Worm (Caenorhabditis elegans) whole organism, L1 larva: Measurements from ENCODE around the gene C28C12.11.

Experiments used
- C04F5.9 ChIP-seq: sonication (generic microtip); optimal IDR thresholded peaks from 2 replicates; lab custom pipeline; 2016; ENCODE audit warnings: missing genetic modification characterization, missing compliant biosample characterization
- C16A3.4 ChIP-seq: fragments of 150-350 bp; optimal IDR thresholded peaks from 2 replicates; lab custom pipeline; 2014; ENCODE audit warnings: missing biosample characterization, missing genetic modification characterization
- C34B4.2 ChIP-seq: sonication (generic microtip); optimal IDR thresholded peaks from 2 replicates; lab custom pipeline; 2017; ENCODE audit warnings: mild to moderate bottlenecking, missing genetic modification characterization, missing compliant biosample characterization
- Y116A8C.19 ChIP-seq: sonication (generic microtip); optimal IDR thresholded peaks from 2 replicates; lab custom pipeline; 2016; ENCODE audit warnings: missing compliant biosample characterization, missing genetic modification characterization, borderline replicate concordance
- alr-1 ChIP-seq: fragments of 200-800 bp; sonication (Bioruptor generic); optimal IDR thresholded peaks from 2 replicates; lab custom pipeline; 2018; ENCODE audit warnings: borderline replicate concordance, mild to moderate bottlenecking, missing genetic modification characterization, missing compliant biosample characterization
- blmp-1 ChIP-seq: fragments of 150-350 bp; optimal IDR thresholded peaks from 2 replicates; lab custom pipeline; 2014; ENCODE audit warnings: missing biosample characterization, missing genetic modification characterization
- ceh-63 ChIP-seq: fragments of 200-800 bp; sonication (Bioruptor generic); optimal IDR thresholded peaks from 2 replicates; lab custom pipeline; 2018; ENCODE audit warnings: mild to moderate bottlenecking, missing genetic modification characterization, missing compliant biosample characterization
- ceh-82 ChIP-seq, 3 experiments: fragments of 150-350 bp in 1 of 3; sonication (generic microtip) in 2 of 3; optimal IDR thresholded peaks; 2 replicates each; lab custom pipeline; 2014 to 2017; ENCODE audit warnings: missing biosample characterization in 3 of 3, missing genetic modification characterization in 3 of 3
- ces-1 ChIP-seq: fragments of 150-350 bp; optimal IDR thresholded peaks from 2 replicates; lab custom pipeline; 2014; ENCODE audit warnings: missing biosample characterization, missing genetic modification reagents, missing genetic modification characterization
- dpl-1 ChIP-seq, 3 experiments: fragments of 150-350 bp in 2 of 3; sonication (generic microtip) in 1 of 3; optimal IDR thresholded peaks; 2 replicates each; lab custom pipeline; 2014 to 2017; ENCODE audit warnings: missing biosample characterization in 3 of 3, missing genetic modification characterization in 3 of 3, missing genetic modification reagents in 3 of 3
- dsc-1 ChIP-seq: sonication (generic microtip); optimal IDR thresholded peaks from 2 replicates; lab custom pipeline; 2016; ENCODE audit warnings: mild to moderate bottlenecking, missing genetic modification characterization, missing compliant biosample characterization
- efl-1 ChIP-seq, 4 experiments: fragments of 150-350 bp; optimal IDR thresholded peaks in 3 of 4; peaks in 1 of 4; 1 replicate in 1 of 4; 2 replicates in 3 of 4; lab custom pipeline; 2014; ENCODE audit warnings: missing biosample characterization in 2 of 4, missing genetic modification characterization in 2 of 4, missing genetic modification reagents in 2 of 4
- efl-3 ChIP-seq: fragments of 200-800 bp; sonication (Bioruptor generic); optimal IDR thresholded peaks from 2 replicates; lab custom pipeline; 2018; ENCODE audit warnings: mild to moderate bottlenecking, missing genetic modification characterization, missing compliant biosample characterization
- egl-27 ChIP-seq, 2 experiments: fragments of 150-350 bp in 1 of 2; sonication (generic microtip); optimal IDR thresholded peaks; 3 replicates each; lab custom pipeline; 2017 to 2018; ENCODE audit warnings: missing biosample characterization in 2 of 2, missing genetic modification characterization in 2 of 2, missing genetic modification reagents in 2 of 2
- elt-3 ChIP-seq, 6 experiments: fragments of 150-350 bp in 1 of 6; sonication (generic microtip); optimal IDR thresholded peaks; 2 replicates each; lab custom pipeline; 2017 to 2018; ENCODE audit warnings: missing biosample characterization in 6 of 6, missing genetic modification characterization in 6 of 6, inconsistent platforms in 1 of 6
- fkh-10 ChIP-seq: sonication (generic microtip); optimal IDR thresholded peaks from 2 replicates; lab custom pipeline; 2017; ENCODE audit warnings: missing biosample characterization, missing genetic modification reagents, missing genetic modification characterization
- fkh-4 ChIP-seq: sonication (generic microtip); optimal IDR thresholded peaks from 2 replicates; lab custom pipeline; 2016; ENCODE audit warnings: missing compliant biosample characterization, missing genetic modification characterization, borderline replicate concordance
- fkh-8 ChIP-seq: sonication (generic microtip); optimal IDR thresholded peaks from 2 replicates; lab custom pipeline; 2016; ENCODE audit warnings: mild to moderate bottlenecking, missing genetic modification characterization, missing compliant biosample characterization
- hlh-17 ChIP-seq: fragments of 200-800 bp; sonication (Bioruptor generic); optimal IDR thresholded peaks from 2 replicates; lab custom pipeline; 2018; ENCODE audit warnings: missing genetic modification characterization, mild to moderate bottlenecking, missing compliant biosample characterization, moderate library complexity, borderline replicate concordance
- hpl-2 ChIP-seq: fragments of 150-350 bp; optimal IDR thresholded peaks from 2 replicates; lab custom pipeline; 2014; ENCODE audit warnings: missing biosample characterization, missing genetic modification reagents, missing genetic modification characterization
- irx-1 ChIP-seq: sonication (generic microtip); optimal IDR thresholded peaks from 2 replicates; lab custom pipeline; 2016; ENCODE audit warnings: missing genetic modification characterization, missing compliant biosample characterization
- isw-1 ChIP-seq: fragments of 200-800 bp; sonication (Bioruptor generic); IDR thresholded peaks from 2 replicates; pipeline ENCODE4 v1.3.6; 2022; ENCODE audit warnings: missing genetic modification characterization, missing compliant biosample characterization
- jun-1 ChIP-seq: fragments of 150-350 bp; optimal IDR thresholded peaks from 2 replicates; lab custom pipeline; 2014; ENCODE audit warnings: missing biosample characterization, missing genetic modification reagents, missing genetic modification characterization
- lin-14 ChIP-seq: fragments of 200-800 bp; sonication (Bioruptor generic); optimal IDR thresholded peaks from 2 replicates; lab custom pipeline; 2018; ENCODE audit warnings: mild to moderate bottlenecking, missing genetic modification characterization, moderate library complexity, missing compliant biosample characterization
- lin-35 ChIP-seq, 2 experiments: fragments of 150-350 bp; optimal IDR thresholded peaks; 2 replicates each; lab custom pipeline; 2014; ENCODE audit warnings: missing biosample characterization in 2 of 2, missing genetic modification characterization in 2 of 2, missing genetic modification reagents in 2 of 2
- lsy-2 ChIP-seq, 2 experiments: fragments of 150-350 bp; optimal IDR thresholded peaks; 2 replicates each; lab custom pipeline; 2014; ENCODE audit warnings: missing biosample characterization in 2 of 2, missing genetic modification characterization in 2 of 2
- mab-9 ChIP-seq: fragments of 200-800 bp; sonication (Bioruptor generic); IDR thresholded peaks from 2 replicates; pipeline ENCODE4 v1.3.6; 2022; ENCODE audit warnings: missing genetic modification reagents, missing genetic modification characterization, missing compliant biosample characterization
- mdl-1 ChIP-seq, 2 experiments: fragments of 150-350 bp; optimal IDR thresholded peaks; 2 replicates each; lab custom pipeline; 2014 to 2017; ENCODE audit warnings: missing biosample characterization in 2 of 2, missing genetic modification characterization in 2 of 2, inconsistent platforms in 1 of 2
- mep-1 ChIP-seq: fragments of 150-350 bp; optimal IDR thresholded peaks from 2 replicates; lab custom pipeline; 2014; ENCODE audit warnings: missing biosample characterization, missing genetic modification characterization
- nhr-19 ChIP-seq: fragments of 200-800 bp; sonication (Bioruptor generic); conservative IDR thresholded peaks from 2 replicates; pipeline ENCODE4 v1.3.6; 2022; ENCODE audit warnings: missing genetic modification characterization, missing compliant biosample characterization
- nhr-20 ChIP-seq: sonication (generic microtip); optimal IDR thresholded peaks from 2 replicates; lab custom pipeline; 2016; ENCODE audit warnings: mild to moderate bottlenecking, missing genetic modification characterization, missing compliant biosample characterization
- nhr-47 ChIP-seq: sonication (generic microtip); optimal IDR thresholded peaks from 2 replicates; lab custom pipeline; 2016; ENCODE audit warnings: mild to moderate bottlenecking, missing genetic modification characterization, moderate library complexity, missing compliant biosample characterization
- nhr-71 ChIP-seq: sonication (generic microtip); optimal IDR thresholded peaks from 2 replicates; lab custom pipeline; 2016; ENCODE audit warnings: mild to moderate bottlenecking, missing genetic modification characterization, moderate library complexity, missing compliant biosample characterization
- nhr-76 ChIP-seq: sonication (generic microtip); optimal IDR thresholded peaks from 2 replicates; lab custom pipeline; 2017; ENCODE audit warnings: missing biosample characterization, missing genetic modification characterization
- nhr-85 ChIP-seq: sonication (generic microtip); peaks from one replicate; lab custom pipeline; 2016; ENCODE audit warnings: missing genetic modification characterization, inconsistent platforms, missing compliant biosample characterization
- rnt-1 ChIP-seq: sonication (generic microtip); optimal IDR thresholded peaks from 2 replicates; lab custom pipeline; 2016; ENCODE audit warnings: mild to moderate bottlenecking, missing genetic modification characterization, moderate library complexity, missing compliant biosample characterization
- skn-1 ChIP-seq: fragments of 150-350 bp; optimal IDR thresholded peaks from 2 replicates; lab custom pipeline; 2014; ENCODE audit warnings: missing biosample characterization, missing genetic modification characterization
- snu-23 ChIP-seq: sonication (generic microtip); optimal IDR thresholded peaks from 2 replicates; lab custom pipeline; 2016; ENCODE audit warnings: missing genetic modification characterization, missing compliant biosample characterization
- swsn-7 ChIP-seq: sonication (generic microtip); optimal IDR thresholded peaks from 2 replicates; lab custom pipeline; 2016; ENCODE audit warnings: missing genetic modification characterization, missing compliant biosample characterization
- tbx-2 ChIP-seq: sonication (generic microtip); optimal IDR thresholded peaks from 2 replicates; lab custom pipeline; 2016; ENCODE audit warnings: missing genetic modification characterization, missing compliant biosample characterization
- unc-130 ChIP-seq: fragments of 150-350 bp; optimal IDR thresholded peaks from 2 replicates; lab custom pipeline; 2017; ENCODE audit warnings: missing biosample characterization, missing genetic modification characterization, inconsistent platforms
- vab-15 ChIP-seq: sonication (generic microtip); optimal IDR thresholded peaks from 2 replicates; lab custom pipeline; 2017; ENCODE audit warnings: missing genotype, mild to moderate bottlenecking, missing genetic modification characterization, missing compliant biosample characterization
- xbp-1 ChIP-seq: sonication (generic microtip); optimal IDR thresholded peaks from 2 replicates; lab custom pipeline; 2016; ENCODE audit warnings: missing genetic modification characterization, missing compliant biosample characterization
- zag-1 ChIP-seq: fragments of 150-350 bp; optimal IDR thresholded peaks from 2 replicates; lab custom pipeline; 2014; ENCODE audit warnings: missing biosample characterization, missing genetic modification characterization
- zip-4 ChIP-seq: fragments of 200-800 bp; sonication (Bioruptor generic); optimal IDR thresholded peaks from 2 replicates; lab custom pipeline; 2018; ENCODE audit warnings: mild to moderate bottlenecking, missing genetic modification characterization, moderate library complexity, missing compliant biosample characterization

C28C12.11 gene

ce11 chrIV:8511056-8511455, 37.2 kb downstream of the C28C12.11 start, which contains the start of gene mes-6:
Gene mes-6 (plus strand): TSS chrIV:8511284.
- TF ChIP-seq rnt-1 (tag; lab: Kevin White, UChicago) = peak; percentile 59
- no peak for TF ChIP-seq alr-1 (tag; lab: Kevin White, UChicago)
- peak; percentile 16 for TF ChIP-seq dsc-1 (tag; lab: Kevin White, UChicago)
- TF ChIP-seq blmp-1 (tag; lab: Kevin White, UChicago) = peak; percentile 31
- TF ChIP-seq efl-1 (optimal IDR thresholded peaks at IDR 0.05; lab: Kevin White, UChicago) = peak; percentile 89
- TF ChIP-seq efl-1 (GFP tag; optimal IDR thresholded peaks at IDR 0.05 in 1 of 2; lab: Kevin White, UChicago) = peak; percentile 88 to 98
- no peak for TF ChIP-seq Y116A8C.19
- TF ChIP-seq dpl-1 (GFP tag; optimal IDR thresholded peaks at IDR 0.05; lab: Kevin White, UChicago) = peak; percentile 84 to 90 (median 87)
- no peak for TF ChIP-seq zag-1 (tag; lab: Kevin White, UChicago)
- TF ChIP-seq elt-3 (tag; optimal IDR thresholded peaks at IDR 0.05; lab: Kevin White, UChicago) = peak in 1 of 6 experiments; percentile 62
- TF ChIP-seq ces-1 = peak; percentile 46
- TF ChIP-seq skn-1 (tag; lab: Kevin White, UChicago) = peak; percentile 33
- peak in 2 of 3 experiments; percentile 20 to 63 for TF ChIP-seq ceh-82 (tag; optimal IDR thresholded peaks at IDR 0.05; lab: Kevin White, UChicago)
- TF ChIP-seq nhr-85 = peak; percentile 43
- TF ChIP-seq ceh-63 = no peak
- peak; percentile 19 for TF ChIP-seq vab-15
- peak; percentile 58 for TF ChIP-seq snu-23 (GFP tag; lab: Kevin White, UChicago)
- peak; percentile 16; the same call in 1 of the 2 replicates for TF ChIP-seq nhr-19 (GFP tag; lab: Robert Waterston, UW)
- peak; percentile 27 for TF ChIP-seq tbx-2 (tag; lab: Kevin White, UChicago)
- TF ChIP-seq nhr-71 (tag; lab: Kevin White, UChicago) = peak; percentile 42
- peak; percentile 55 for TF ChIP-seq C16A3.4 (tag; lab: Kevin White, UChicago)
- peak; percentile 17 for TF ChIP-seq jun-1 (tag; lab: Kevin White, UChicago)
- peak; percentile 19 for TF ChIP-seq fkh-10 (GFP tag; lab: Kevin White, UChicago)
- TF ChIP-seq lin-14 = peak; percentile 42
- TF ChIP-seq irx-1 = peak; percentile 11
- TF ChIP-seq xbp-1 = peak; percentile 43
- TF ChIP-seq unc-130 (tag; lab: Kevin White, UChicago) = peak; percentile 42
- peak; percentile 27; the same call in 1 of the 2 replicates for TF ChIP-seq isw-1 (GFP tag; lab: Robert Waterston, UW)
- TF ChIP-seq lsy-2 (tag; optimal IDR thresholded peaks at IDR 0.05; lab: Kevin White, UChicago) = peak; percentile 68 to 77
- TF ChIP-seq lin-35 (GFP tag; optimal IDR thresholded peaks at IDR 0.05; lab: Kevin White, UChicago) = peak; percentile 87 to 91
- TF ChIP-seq hlh-17 (GFP tag; lab: Kevin White, UChicago) = no peak
- TF ChIP-seq nhr-47 = peak; percentile 45
- no peak for TF ChIP-seq hpl-2 (GFP tag; lab: Kevin White, UChicago)
- TF ChIP-seq mab-9 = no peak
- TF ChIP-seq mdl-1 (tag; optimal IDR thresholded peaks at IDR 0.05; lab: Kevin White, UChicago) = peak in 1 of 2 experiments; percentile 19
- peak; percentile 29 for TF ChIP-seq nhr-20 (tag; lab: Kevin White, UChicago)
- TF ChIP-seq zip-4 (GFP tag; lab: Kevin White, UChicago) = no peak
- peak; percentile 51 for TF ChIP-seq mep-1 (tag; lab: Kevin White, UChicago)
- TF ChIP-seq, all 84 proteins: peak for 29

ce11 chrIV:8512679-8513078, 38.8 kb downstream of the C28C12.11 start, which contains the start of gene C09G4.4:
Gene C09G4.4 (plus strand): TSS chrIV:8512979.
- no peak for TF ChIP-seq C04F5.9 (tag; lab: Kevin White, UChicago)
- TF ChIP-seq, all 84 proteins: peak for 0

- TF ChIP-seq fkh-4 (tag; lab: Kevin White, UChicago) (no peak), swsn-7 (tag; lab: Kevin White, UChicago) (no peak), lsy-2 (tag; optimal IDR thresholded peaks at IDR 0.05; lab: Kevin White, UChicago) (no peak), nhr-76 (tag; lab: Kevin White, UChicago) (no peak), xbp-1 (no peak), C16A3.4 (tag; lab: Kevin White, UChicago) (no peak), egl-27 (tag; optimal IDR thresholded peaks at IDR 0.05; lab: Kevin White, UChicago) (no peak), C04F5.9 (tag; lab: Kevin White, UChicago) (no peak), ces-1 (no peak), snu-23 (GFP tag; lab: Kevin White, UChicago) (no peak), efl-3 (GFP tag; lab: Kevin White, UChicago) (no peak), C34B4.2 (tag; lab: Kevin White, UChicago) (no peak), fkh-8 (tag; lab: Kevin White, UChicago) (no peak), unc-130 (tag; lab: Kevin White, UChicago) (no peak)
Observed at ce11 chrIV:8513619-8514018, 39.8 kb downstream of the C28C12.11 start, which contains the start of gene cks-1. Gene cks-1 (plus strand): TSS chrIV:8513919.
